Fruit fly (Drosophila melanogaster): ENCODE data around the gene CG6293.

- TF ChIP-seq Lpt (GFP tag; optimal IDR thresholded peaks at IDR 0.05): no peak
- TF ChIP-seq CG30431 (GFP tag; optimal IDR thresholded peaks at IDR 0.05): no peak
- no peak for TF ChIP-seq CG10431 (GFP tag; optimal IDR thresholded peaks at IDR 0.05)
Observed at dm6 chr3R:10282077-10282476, 29.3 kb downstream of the CG6293 start.

Measured in whole organism, embryonic.